Fruit fly (Drosophila melanogaster) S2 (cell line): ENCODE data around the gene rdx.
A peak's percentile ranks its signal among the peaks of the same experiment; 100 is the strongest.

Source experiments
- CG8478 ChIP-seq: fragments of >200 bp; optimal IDR thresholded peaks from 2 replicates; lab custom pipeline; 2018
- CTCF ChIP-seq, 2 experiments: fragments of >200 bp; optimal IDR thresholded peaks; 2 replicates each; lab custom pipeline; 2018

rdx gene

DNA sequence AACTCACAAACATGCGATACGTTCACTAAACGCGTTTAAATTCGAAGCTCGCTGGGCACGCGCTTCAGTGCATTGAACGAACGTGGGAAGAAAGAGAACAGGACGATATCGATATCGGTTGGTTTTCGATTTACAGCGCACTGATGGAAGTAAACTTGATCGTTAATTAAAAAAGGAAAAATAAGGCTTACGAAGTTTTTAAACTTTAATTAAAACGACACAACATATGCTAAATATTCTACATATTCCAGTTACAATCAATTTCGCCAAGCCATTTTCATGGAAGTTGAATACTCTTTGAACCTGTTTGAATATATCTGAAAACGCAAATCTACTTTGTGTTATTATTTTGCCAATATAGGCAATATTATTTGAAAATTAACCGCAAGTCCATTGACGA, 67.8 kb downstream of the rdx start, which contains the start of gene Kots:
Gene Kots, minus strand, starts transcription at position 101 of the 400 bp plus-strand sequence.
- no peak for TF ChIP-seq CG8478 (lab: Kevin White, UChicago)

DNA sequence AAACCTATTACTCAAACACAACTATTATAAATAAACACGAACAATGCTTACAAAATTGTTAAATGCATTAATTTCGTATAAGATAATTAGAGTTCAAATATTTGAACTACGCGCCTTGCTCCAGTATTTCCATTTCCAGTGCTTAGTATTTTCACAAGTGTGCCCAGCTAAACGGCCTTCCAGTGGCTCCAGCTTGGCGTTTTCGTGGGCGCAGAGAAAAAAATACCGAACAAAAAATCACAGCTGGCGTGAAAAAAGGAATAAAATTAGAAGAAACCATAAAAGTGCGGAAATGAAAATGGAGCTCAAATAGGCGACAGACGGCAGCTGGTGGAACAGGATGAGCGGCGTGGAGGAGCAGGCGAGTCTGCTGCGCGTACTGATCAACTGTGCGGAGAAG, 73.3 kb downstream of the rdx start, which contains the start of gene Ipp:
Gene Ipp, plus strand, starts transcription at position 208 of the 400 bp plus-strand sequence.
- TF ChIP-seq CG8478 (lab: Kevin White, UChicago) (no peak), CTCF (optimal IDR thresholded peaks at IDR 0.05; lab: Kevin White, UChicago) (peak in 1 of 2 experiments; percentile 16)

DNA sequence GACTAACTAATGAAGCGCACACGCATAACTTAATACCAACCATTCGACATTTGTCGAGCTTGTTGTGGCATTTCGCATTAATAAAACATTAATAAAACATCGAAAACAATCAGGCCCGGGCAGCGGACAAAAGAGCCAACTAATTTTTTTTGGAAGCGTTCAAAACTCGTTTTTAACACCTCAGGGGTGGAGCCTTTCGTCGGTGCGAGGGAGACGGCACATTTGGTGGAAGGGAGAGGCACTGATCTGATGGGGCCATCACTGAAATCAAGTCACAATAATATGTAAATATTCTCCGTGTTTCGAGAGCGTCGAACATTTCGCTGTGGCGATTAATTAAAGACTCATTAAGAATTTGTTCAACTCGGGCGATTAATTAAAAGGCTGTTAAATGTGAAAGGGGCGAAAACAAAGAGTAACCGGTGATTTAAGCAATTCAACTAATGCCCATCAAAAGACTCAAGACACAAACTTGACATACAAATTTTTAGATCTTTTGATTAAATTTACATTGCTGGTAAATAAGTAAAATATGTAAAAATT, 75.0 kb downstream of the rdx start:
- TF ChIP-seq CG8478 (lab: Kevin White, UChicago) (no peak), CTCF (optimal IDR thresholded peaks at IDR 0.05; lab: Kevin White, UChicago) (no peak)

- TF ChIP-seq CG8478 (lab: Kevin White, UChicago) (no peak), CTCF (optimal IDR thresholded peaks at IDR 0.05; lab: Kevin White, UChicago) (no peak)
These were observed 76.6 kb downstream of the rdx start for dm6 chr3R:13955227-13955626.

DNA sequence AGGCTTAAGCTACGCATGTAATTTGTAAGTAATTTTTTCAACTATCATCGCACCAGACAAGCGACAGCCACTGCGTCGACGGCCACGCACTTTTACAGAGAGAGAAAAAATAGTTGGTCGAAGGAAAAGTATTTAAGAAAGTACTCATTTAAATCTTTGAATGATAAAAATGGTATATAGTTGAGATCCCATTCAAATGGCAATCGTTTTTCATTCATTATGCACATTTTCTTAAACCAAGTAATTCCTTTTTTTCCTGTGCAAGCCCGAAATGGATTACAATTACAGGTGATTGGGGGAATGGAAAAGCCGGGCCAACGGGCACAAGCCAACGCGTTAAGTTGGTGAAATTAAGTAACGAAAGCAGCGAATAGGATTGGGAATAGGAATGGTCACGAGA, 79.6 kb downstream of the rdx start:
- TF ChIP-seq CTCF (optimal IDR thresholded peaks at IDR 0.05; lab: Kevin White, UChicago) (no peak), CG8478 (lab: Kevin White, UChicago) (no peak)

DNA sequence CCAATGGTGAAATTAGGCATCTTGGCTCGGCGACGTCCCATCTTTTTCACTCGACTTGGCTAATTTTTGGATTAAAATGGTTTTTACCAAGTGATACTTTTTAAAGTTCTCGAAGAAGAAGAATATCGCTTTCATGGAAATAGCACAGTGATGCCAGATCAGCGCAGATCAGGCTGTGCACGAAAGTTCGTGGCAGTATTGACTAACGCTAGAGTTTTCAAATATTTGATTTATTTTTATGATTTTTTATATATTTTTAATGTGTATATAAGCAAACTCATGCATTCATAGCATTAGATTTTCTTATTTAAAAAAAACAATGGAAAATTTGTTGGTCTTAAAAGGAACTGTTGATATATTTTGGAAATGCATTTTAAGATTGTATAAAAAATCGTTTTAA, 80.8 kb downstream of the rdx start, which contains the start of gene CG9926:
Gene CG9926, minus strand, starts transcription at position 101 of the 400 bp plus-strand sequence.
- TF ChIP-seq CTCF (optimal IDR thresholded peaks at IDR 0.05; lab: Kevin White, UChicago): no peak
- no peak for TF ChIP-seq CG8478 (lab: Kevin White, UChicago)

dm6 chr3R:13949571-13949970, 82.3 kb downstream of the rdx start:
- TF ChIP-seq CTCF (optimal IDR thresholded peaks at IDR 0.05; lab: Kevin White, UChicago) (no peak), CG8478 (lab: Kevin White, UChicago) (no peak)

dm6 chr3R:13948237-13948636, 83.6 kb downstream of the rdx start, which contains the start of gene CG31517:
Gene CG31517 (plus strand): TSS chr3R:13948420.
- peak; percentile 69 to 76 for TF ChIP-seq CTCF (optimal IDR thresholded peaks at IDR 0.05; lab: Kevin White, UChicago)
- no peak for TF ChIP-seq CG8478 (lab: Kevin White, UChicago)

DNA sequence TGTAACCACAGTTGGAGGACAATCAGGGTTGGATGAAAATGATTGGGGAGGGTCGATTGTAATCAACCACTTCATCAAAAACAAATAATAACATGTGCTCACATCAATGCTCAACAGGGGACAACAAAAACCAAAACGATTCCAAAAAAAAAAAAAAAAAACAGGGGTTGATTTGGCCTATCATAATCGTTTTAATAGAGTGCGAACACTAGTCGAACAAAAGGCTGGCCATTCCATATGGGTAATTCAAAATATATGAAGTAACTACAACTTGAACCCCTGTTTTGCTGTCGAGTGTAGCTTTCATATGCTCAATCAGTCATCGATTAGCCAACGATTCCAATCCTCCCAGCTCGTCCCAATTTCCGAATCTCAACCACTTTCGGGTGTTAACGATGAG, 84.4 kb downstream of the rdx start:
- TF ChIP-seq CTCF (optimal IDR thresholded peaks at IDR 0.05; lab: Kevin White, UChicago) (no peak), CG8478 (lab: Kevin White, UChicago) (no peak)

DNA sequence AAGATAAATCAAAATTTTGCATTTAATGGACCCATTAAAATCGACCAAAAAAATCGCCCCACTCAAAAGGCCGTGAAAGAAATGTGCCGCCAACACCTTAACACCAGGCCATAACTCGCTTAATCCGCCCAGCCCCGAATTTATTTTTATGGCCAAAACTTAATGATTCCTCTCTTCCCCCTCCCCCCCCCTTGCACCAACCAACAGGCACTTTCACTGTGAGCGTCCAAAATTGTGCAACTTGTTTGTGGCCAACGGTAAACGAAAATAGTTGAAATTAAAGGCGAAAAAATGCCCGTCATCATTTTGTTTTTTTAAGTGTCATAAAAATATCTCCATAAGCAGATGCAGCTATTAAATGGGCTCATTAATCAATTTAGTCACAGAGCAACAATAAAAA, 85.7 kb downstream of the rdx start:
- TF ChIP-seq CTCF (optimal IDR thresholded peaks at IDR 0.05; lab: Kevin White, UChicago) (no peak), CG8478 (lab: Kevin White, UChicago) (no peak)

dm6 chr3R:13945712-13946111, 86.1 kb downstream of the rdx start, which contains the start of gene Art6:
Gene Art6 (minus strand): TSS chr3R:13945812.
- TF ChIP-seq CG8478 (lab: Kevin White, UChicago): no peak
- no peak for TF ChIP-seq CTCF (optimal IDR thresholded peaks at IDR 0.05; lab: Kevin White, UChicago)

- no peak for TF ChIP-seq CTCF (optimal IDR thresholded peaks at IDR 0.05; lab: Kevin White, UChicago)
- TF ChIP-seq CG8478 (lab: Kevin White, UChicago): no peak
These were observed 88.5 kb downstream of the rdx start, which contains the start of gene Art9 for dm6 chr3R:13943360-13943759. Gene Art9 (minus strand): TSS chr3R:13943460.

- no peak for TF ChIP-seq CG8478 (lab: Kevin White, UChicago)
- TF ChIP-seq CTCF (optimal IDR thresholded peaks at IDR 0.05; lab: Kevin White, UChicago): no peak
These were observed 90.5 kb downstream of the rdx start for dm6 chr3R:13941390-13941789.

- TF ChIP-seq CG8478 (lab: Kevin White, UChicago) (no peak), CTCF (optimal IDR thresholded peaks at IDR 0.05; lab: Kevin White, UChicago) (no peak)
These were observed 92.4 kb downstream of the rdx start for dm6 chr3R:13939353-13940049.

DNA sequence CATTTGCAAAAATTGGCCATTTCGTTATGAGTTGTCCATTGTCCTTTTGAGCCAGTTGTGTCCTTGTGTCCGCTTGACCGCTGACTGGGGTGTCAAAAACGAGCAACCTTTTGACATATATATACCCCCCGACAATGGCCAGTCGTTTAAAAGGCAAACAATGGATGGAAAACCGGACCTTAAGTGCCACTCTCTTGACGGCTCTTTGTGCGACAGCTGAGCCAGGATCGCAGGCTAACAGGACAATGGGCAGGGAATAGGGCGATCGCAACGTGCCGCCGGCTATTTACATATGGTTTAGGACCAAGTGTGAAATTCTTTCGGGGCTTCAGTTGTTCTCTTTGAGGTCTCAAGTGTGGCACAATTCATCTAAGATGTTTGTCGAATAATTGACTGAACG, 95.5 kb downstream of the rdx start:
- no peak for TF ChIP-seq CG8478 (lab: Kevin White, UChicago)
- no peak for TF ChIP-seq CTCF (optimal IDR thresholded peaks at IDR 0.05; lab: Kevin White, UChicago)
